Fruit fly (Drosophila melanogaster): ENCODE results near the gene loh.

DNA sequence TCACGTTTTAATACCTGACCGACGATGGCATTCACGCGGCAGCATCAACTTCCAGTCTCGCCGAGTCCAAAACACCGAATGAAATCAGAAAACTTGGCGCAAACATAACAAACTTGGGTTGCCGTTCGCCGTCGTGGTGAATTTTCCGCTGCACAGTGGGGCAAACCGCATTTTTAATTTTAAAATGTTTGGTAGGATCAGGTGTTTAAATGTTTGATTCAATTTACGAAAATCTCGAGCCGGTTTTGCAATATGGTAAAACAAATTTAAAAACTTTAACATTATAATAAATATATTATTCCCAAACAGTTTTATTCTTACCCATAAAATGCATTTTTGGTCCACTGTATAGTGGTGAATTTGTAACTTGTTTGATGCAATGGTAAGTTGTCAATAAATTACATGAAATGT is 31.9 kb downstream of the loh start, which contains the start of gene RluA-1:
- TF ChIP-seq Nf-YB (GFP tag; optimal IDR thresholded peaks at IDR 0.05) = peak; percentile 91
- TF ChIP-seq cg (GFP tag; optimal IDR thresholded peaks at IDR 0.05) = no peak
- peak; percentile 99 for TF ChIP-seq CG18599 (GFP tag; optimal IDR thresholded peaks at IDR 0.05)
- peak; percentile 98 for TF ChIP-seq Mad (GFP tag; optimal IDR thresholded peaks at IDR 0.05)
- no peak for TF ChIP-seq h (optimal IDR thresholded peaks at IDR 0.05)
- peak; percentile 98 for TF ChIP-seq stwl (tag; optimal IDR thresholded peaks at IDR 0.05)
- TF ChIP-seq Sox100B (GFP tag; optimal IDR thresholded peaks at IDR 0.05) = peak; percentile 98
- TF ChIP-seq CG17359 (tag; optimal IDR thresholded peaks at IDR 0.05) = peak; percentile 100
- no peak for TF ChIP-seq Neu2 (GFP tag; optimal IDR thresholded peaks at IDR 0.05; ENCODE audit: borderline replicate concordance)
- TF ChIP-seq lbe (GFP tag; optimal IDR thresholded peaks at IDR 0.05) = peak; percentile 87
- peak; percentile 99 for TF ChIP-seq BtbVII (GFP tag; optimal IDR thresholded peaks at IDR 0.05)
- peak; percentile 95 for TF ChIP-seq NC2β (GFP tag; optimal IDR thresholded peaks at IDR 0.05)
- TF ChIP-seq sc (optimal IDR thresholded peaks at IDR 0.05) = no peak
- peak; percentile 99 for TF ChIP-seq sc (GFP tag; optimal IDR thresholded peaks at IDR 0.05)
- peak; percentile 99 for TF ChIP-seq Max (GFP tag; optimal IDR thresholded peaks at IDR 0.05)
